Worm (Caenorhabditis elegans): ENCODE data around the gene thn-5.

- no peak for TF ChIP-seq dao-5 (tag; optimal IDR thresholded peaks at IDR 0.05)
- no peak for TF ChIP-seq W03F9.2 (tag; optimal IDR thresholded peaks at IDR 0.05)
- no peak for TF ChIP-seq him-1 (tag; optimal IDR thresholded peaks at IDR 0.05)
These were observed 15.5 kb upstream of the thn-5 start, which contains the start of gene Y59E9AL.4 for ce11 chrIV:5215092-5215491.
